ENCODE assay signal across 3 worm cellular contexts in genomic region chrV:10525902-10526301, ce11.
TF ChIP-seq lines count a peak whose summit lies in the region.

TSS of gene C35A5.8 (minus strand) at chrV:10525908.
TSS of gene hda-11 (plus strand) at chrV:10526184.

TF ChIP-seq in whole organism, L1 larva, 84 proteins besides CTCF, POLR2A, EP300 and RAD21 (continued from another document and continues in another):
- TF ChIP-seq ceh-82 (tag; optimal IDR thresholded peaks at IDR 0.05; lab: Kevin White, UChicago) (peak; percentile 46 to 59 (median 51)), mdl-1 (tag; optimal IDR thresholded peaks at IDR 0.05; lab: Kevin White, UChicago) (peak in 1 of 2 experiments; percentile 24), mep-1 (tag; optimal IDR thresholded peaks at IDR 0.05; lab: Kevin White, UChicago) (peak; percentile 74), zag-1 (tag; optimal IDR thresholded peaks at IDR 0.05; lab: Kevin White, UChicago) (no peak), unc-62 (GFP tag; optimal IDR thresholded peaks at IDR 0.05; lab: Kevin White, UChicago) (no peak), nhr-20 (tag; optimal IDR thresholded peaks at IDR 0.05; lab: Kevin White, UChicago) (peak; percentile 82), C04F5.9 (tag; optimal IDR thresholded peaks at IDR 0.05; lab: Kevin White, UChicago) (peak; percentile 81), irx-1 (tag; optimal IDR thresholded peaks at IDR 0.05; lab: Kevin White, UChicago) (peak; percentile 93), lin-13 (GFP tag; optimal IDR thresholded peaks at IDR 0.05; lab: Kevin White, UChicago) (peak; percentile 36), F16B12.6 (tag; optimal IDR thresholded peaks at IDR 0.05; lab: Kevin White, UChicago) (no peak), pqm-1 (tag; optimal IDR thresholded peaks at IDR 0.05; lab: Kevin White, UChicago) (no peak), fkh-8 (tag; optimal IDR thresholded peaks at IDR 0.05; lab: Kevin White, UChicago) (peak; percentile 66), snu-23 (GFP tag; optimal IDR thresholded peaks at IDR 0.05; lab: Kevin White, UChicago) (peak; percentile 86), vab-15 (tag; optimal IDR thresholded peaks at IDR 0.05; lab: Kevin White, UChicago) (no peak), dpl-1 (GFP tag; optimal IDR thresholded peaks at IDR 0.05; lab: Kevin White, UChicago) (peak; percentile 64 to 75 (median 71)), hlh-17 (GFP tag; optimal IDR thresholded peaks at IDR 0.05; lab: Kevin White, UChicago; ENCODE audit: borderline replicate concordance) (no peak), hlh-4 (tag; optimal IDR thresholded peaks at IDR 0.05; lab: Kevin White, UChicago) (peak; percentile 57), aly-2 (tag; optimal IDR thresholded peaks at IDR 0.05; lab: Kevin White, UChicago) (no peak), elt-2 (tag; optimal IDR thresholded peaks at IDR 0.05; lab: Kevin White, UChicago) (peak; percentile 79), elt-3 (tag; optimal IDR thresholded peaks at IDR 0.05; lab: Kevin White, UChicago) (peak in 1 of 6 experiments; percentile 22), nhr-84 (tag; optimal IDR thresholded peaks at IDR 0.05; lab: Kevin White, UChicago) (no peak), nhr-12 (tag; optimal IDR thresholded peaks at IDR 0.05; lab: Kevin White, UChicago) (no peak), ceh-63 (GFP tag; optimal IDR thresholded peaks at IDR 0.05; lab: Kevin White, UChicago) (peak; percentile 59), jun-1 (tag; optimal IDR thresholded peaks at IDR 0.05; lab: Kevin White, UChicago) (no peak), zip-4 (GFP tag; optimal IDR thresholded peaks at IDR 0.05; lab: Kevin White, UChicago) (peak; percentile 6), ztf-4 (tag; optimal IDR thresholded peaks at IDR 0.05; lab: Kevin White, UChicago) (peak; percentile 34), fkh-4 (tag; optimal IDR thresholded peaks at IDR 0.05; lab: Kevin White, UChicago; ENCODE audit: borderline replicate concordance) (peak; percentile 91), efl-1 (optimal IDR thresholded peaks at IDR 0.05; lab: Kevin White, UChicago) (peak; percentile 71 to 77), efl-1 (GFP tag; optimal IDR thresholded peaks at IDR 0.05 in 1 of 2; lab: Kevin White, UChicago) (peak; percentile 71 to 97), nhr-237 (tag; optimal IDR thresholded peaks at IDR 0.05; lab: Kevin White, UChicago) (no peak), Y116A8C.19 (tag; optimal IDR thresholded peaks at IDR 0.05; lab: Kevin White, UChicago; ENCODE audit: borderline replicate concordance) (peak; percentile 65), blmp-1 (tag; optimal IDR thresholded peaks at IDR 0.05; lab: Kevin White, UChicago) (peak; percentile 46), mab-9 (GFP tag; IDR thresholded peaks at IDR 0.05; lab: Robert Waterston, UW) (peak; percentile 70), lin-39 (tag; optimal IDR thresholded peaks at IDR 0.05; lab: Kevin White, UChicago) (peak; percentile 58), C16A3.4 (tag; optimal IDR thresholded peaks at IDR 0.05; lab: Kevin White, UChicago) (peak; percentile 46), nhr-71 (tag; optimal IDR thresholded peaks at IDR 0.05; lab: Kevin White, UChicago) (peak; percentile 88), ceh-88 (GFP tag; IDR thresholded peaks at IDR 0.05; lab: Robert Waterston, UW) (no peak), ceh-90 (tag; optimal IDR thresholded peaks at IDR 0.05; lab: Kevin White, UChicago) (peak; percentile 94), egl-13 (tag; optimal IDR thresholded peaks at IDR 0.05; lab: Kevin White, UChicago) (peak; percentile 84), unc-130 (tag; optimal IDR thresholded peaks at IDR 0.05; lab: Kevin White, UChicago) (peak; percentile 51), mef-2 (tag; optimal IDR thresholded peaks at IDR 0.05; lab: Kevin White, UChicago) (no peak), sox-4 (tag; optimal IDR thresholded peaks at IDR 0.05; lab: Kevin White, UChicago) (peak; percentile 89), grh-1 (GFP tag; IDR thresholded peaks at IDR 0.05; lab: Robert Waterston, UW) (peak; percentile 59)

TF ChIP-seq in whole organism, L3 larva, 47 proteins besides CTCF, POLR2A, EP300 and RAD21 (continued from another document):
- TF ChIP-seq elt-3 (tag; optimal IDR thresholded peaks at IDR 0.05; lab: Kevin White, UChicago) (no peak), unc-62 (GFP tag; optimal IDR thresholded peaks at IDR 0.05; lab: Kevin White, UChicago) (no peak), ztf-11 (tag; optimal IDR thresholded peaks at IDR 0.05; lab: Kevin White, UChicago) (no peak), daf-12 (tag; optimal IDR thresholded peaks at IDR 0.05; lab: Kevin White, UChicago) (no peak), lsy-12 (tag; optimal IDR thresholded peaks at IDR 0.05; lab: Kevin White, UChicago) (peak; percentile 19), fkh-10 (GFP tag; optimal IDR thresholded peaks at IDR 0.05; lab: Kevin White, UChicago) (no peak), nhr-76 (tag; optimal IDR thresholded peaks at IDR 0.05; lab: Kevin White, UChicago) (no peak), elt-2 (tag; optimal IDR thresholded peaks at IDR 0.05; lab: Kevin White, UChicago) (peak; percentile 45), hmg-11 (tag; optimal IDR thresholded peaks at IDR 0.05; lab: Kevin White, UChicago) (peak; percentile 34)
TF ChIP-seq in whole organism, L3 larva: peak in this region for 11.

TF ChIP-seq in whole organism, young adult, 124 proteins besides CTCF, POLR2A, EP300 and RAD21 (continued from another document):
- TF ChIP-seq fkh-3 (tag; optimal IDR thresholded peaks at IDR 0.05; lab: Kevin White, UChicago) (no peak), chd-7 (tag; optimal IDR thresholded peaks at IDR 0.05; lab: Kevin White, UChicago) (no peak), let-607 (tag; optimal IDR thresholded peaks at IDR 0.05; lab: Kevin White, UChicago) (peak in 1 of 2 experiments; percentile 49), F55B11.4 (tag; optimal IDR thresholded peaks at IDR 0.05; lab: Kevin White, UChicago; ENCODE audit: borderline replicate concordance, insufficient read depth) (no peak), C17E4.6 (GFP tag; IDR thresholded peaks at IDR 0.05; lab: Robert Waterston, UW) (no peak), zim-3 (tag; optimal IDR thresholded peaks at IDR 0.05; lab: Kevin White, UChicago) (peak; percentile 57), T07F8.4 (tag; optimal IDR thresholded peaks at IDR 0.05; lab: Kevin White, UChicago) (no peak), ztf-18 (tag; optimal IDR thresholded peaks at IDR 0.05; lab: Kevin White, UChicago) (peak; percentile 59), hlh-12 (tag; optimal IDR thresholded peaks at IDR 0.05; lab: Kevin White, UChicago) (no peak), cebp-2 (GFP tag; IDR thresholded peaks at IDR 0.05; lab: Robert Waterston, UW) (no peak), rpc-1 (optimal IDR thresholded peaks at IDR 0.05; lab: Kevin White, UChicago) (no peak), rpc-1 (tag; optimal IDR thresholded peaks at IDR 0.05; lab: Kevin White, UChicago) (no peak), hmg-20 (GFP tag; IDR thresholded peaks at IDR 0.05; lab: Robert Waterston, UW) (0 out of 2 replicates have a peak, but pooled peaks have one; percentile 7), nhr-179 (tag; optimal IDR thresholded peaks at IDR 0.05; lab: Kevin White, UChicago) (no peak), nhr-80 (tag; optimal IDR thresholded peaks at IDR 0.05; lab: Kevin White, UChicago) (peak; percentile 36), ceh-27 (GFP tag; optimal IDR thresholded peaks at IDR 0.05; lab: Kevin White, UChicago) (peak; percentile 85), efl-1 (GFP tag; optimal IDR thresholded peaks at IDR 0.05; lab: Kevin White, UChicago) (no peak), K11D2.4 (GFP tag; IDR thresholded peaks at IDR 0.05; lab: Robert Waterston, UW) (peak; percentile 73), T26A5.8 (tag; optimal IDR thresholded peaks at IDR 0.05; lab: Kevin White, UChicago) (no peak), ceh-91 (GFP tag; IDR thresholded peaks at IDR 0.05; lab: Robert Waterston, UW) (peak; percentile 11; the same call in 1 of the 2 replicates), egrh-3 (GFP tag; IDR thresholded peaks at IDR 0.05; lab: Robert Waterston, UW) (no peak), Y95B8A.8 (GFP tag; IDR thresholded peaks at IDR 0.05; lab: Robert Waterston, UW) (no peak), die-1 (tag; optimal IDR thresholded peaks at IDR 0.05; lab: Kevin White, UChicago) (no peak), F52B5.7 (tag; optimal IDR thresholded peaks at IDR 0.05; lab: Kevin White, UChicago) (no peak), snpc-4 (GFP tag; optimal IDR thresholded peaks at IDR 0.05; lab: Kevin White, UChicago) (peak; percentile 43), snpc-4 (tag; optimal IDR thresholded peaks at IDR 0.05; lab: Kevin White, UChicago) (peak in 2 of 4 experiments; percentile 37 to 57), Y67H2A.10 (GFP tag; conservative IDR thresholded peaks at IDR 0.05; lab: Robert Waterston, UW) (no peak), sea-2 (GFP tag; IDR thresholded peaks at IDR 0.05; lab: Robert Waterston, UW) (no peak), egl-44 (GFP tag; IDR thresholded peaks at IDR 0.05; lab: Robert Waterston, UW) (no peak), hmg-1.2 (GFP tag; IDR thresholded peaks at IDR 0.05; lab: Robert Waterston, UW) (peak; percentile 67; the same call in 1 of the 2 replicates), bed-2 (GFP tag; IDR thresholded peaks at IDR 0.05; lab: Robert Waterston, UW) (peak; percentile 54; the same call in 1 of the 2 replicates), ztf-22 (GFP tag; optimal IDR thresholded peaks at IDR 0.05; lab: Kevin White, UChicago) (no peak), F23B12.7 (tag; optimal IDR thresholded peaks at IDR 0.05; lab: Kevin White, UChicago; ENCODE audit: insufficient read depth) (no peak), ztf-28 (GFP tag; IDR thresholded peaks at IDR 0.05; lab: Robert Waterston, UW) (no peak), let-526 (GFP tag; IDR thresholded peaks at IDR 0.05; lab: Robert Waterston, UW) (peak; percentile 40; the same call in 1 of the 2 replicates), F37B4.10 (GFP tag; IDR thresholded peaks at IDR 0.05; lab: Robert Waterston, UW) (no peak), nhr-90 (tag; optimal IDR thresholded peaks at IDR 0.05; lab: Kevin White, UChicago) (no peak), ZK185.1 (tag; optimal IDR thresholded peaks at IDR 0.05; lab: Kevin White, UChicago; ENCODE audit: poor library complexity, severe bottlenecking) (peak; percentile 93), F39B2.1 (GFP tag; IDR thresholded peaks at IDR 0.05; lab: Robert Waterston, UW) (no peak), cebp-1 (GFP tag; IDR thresholded peaks at IDR 0.05; lab: Robert Waterston, UW) (peak; percentile 43; the same call in 1 of the 2 replicates), cebp-1 (tag; optimal IDR thresholded peaks at IDR 0.05; lab: Kevin White, UChicago) (no peak), lin-35 (GFP tag; optimal IDR thresholded peaks at IDR 0.05; lab: Kevin White, UChicago) (peak in 1 of 3 experiments; percentile 11), rcor-1 (GFP tag; IDR thresholded peaks at IDR 0.05; lab: Robert Waterston, UW) (peak; percentile 86), lsl-1 (GFP tag; optimal IDR thresholded peaks at IDR 0.05; lab: Kevin White, UChicago) (peak; percentile 46), hsf-1 (GFP tag; IDR thresholded peaks at IDR 0.05; lab: Robert Waterston, UW) (no peak), unc-130 (GFP tag; optimal IDR thresholded peaks at IDR 0.05; lab: Kevin White, UChicago) (peak; percentile 78), egl-18 (GFP tag; IDR thresholded peaks at IDR 0.05; lab: Robert Waterston, UW) (no peak), pbrm-1 (GFP tag; IDR thresholded peaks at IDR 0.05; lab: Robert Waterston, UW) (0 out of 2 replicates have a peak, but pooled peaks have one; percentile 22), dox-1 (GFP tag; IDR thresholded peaks at IDR 0.05; lab: Robert Waterston, UW) (peak; percentile 82), hrde-1 (tag; optimal IDR thresholded peaks at IDR 0.05; lab: Kevin White, UChicago; ENCODE audit: borderline replicate concordance) (no peak), nfyb-1 (GFP tag; IDR thresholded peaks at IDR 0.05; lab: Robert Waterston, UW) (no peak), snpc-3.4 (tag; optimal IDR thresholded peaks at IDR 0.05; lab: Kevin White, UChicago) (no peak), madf-8 (GFP tag; conservative IDR thresholded peaks at IDR 0.05; lab: Robert Waterston, UW) (0 out of 2 replicates have a peak, but pooled peaks have one; percentile 12), madf-3 (GFP tag; IDR thresholded peaks at IDR 0.05; lab: Robert Waterston, UW) (peak; percentile 76; the same call in 1 of the 2 replicates), mcd-1 (GFP tag; IDR thresholded peaks at IDR 0.05; lab: Robert Waterston, UW) (peak; percentile 63), Y53F4B.3 (GFP tag; IDR thresholded peaks at IDR 0.05; lab: Robert Waterston, UW) (no peak)
